Worm (Caenorhabditis elegans): ENCODE data around the gene lgc-6.

Gene lgc-6

ce11 chrIV:8301925-8302324 is 37.8 kb upstream of the lgc-6 start:
- TF ChIP-seq nhr-129 (tag; optimal IDR thresholded peaks at IDR 0.05) = peak; percentile 17
- peak; percentile 48 for TF ChIP-seq nhr-25 (tag; optimal IDR thresholded peaks at IDR 0.05)
- peak; percentile 20 for TF ChIP-seq crh-2 (tag; optimal IDR thresholded peaks at IDR 0.05)
- TF ChIP-seq nhr-77 (tag; optimal IDR thresholded peaks at IDR 0.05) = no peak
- TF ChIP-seq sem-4 (tag; optimal IDR thresholded peaks at IDR 0.05) = peak; percentile 27
- TF ChIP-seq nhr-21 (tag; optimal IDR thresholded peaks at IDR 0.05) = peak; percentile 59
- TF ChIP-seq nhr-23 (tag; optimal IDR thresholded peaks at IDR 0.05) = no peak
- no peak for TF ChIP-seq lsy-2 (tag; optimal IDR thresholded peaks at IDR 0.05)
- no peak for TF ChIP-seq F13H6.1 (tag; optimal IDR thresholded peaks at IDR 0.05)
- peak; percentile 23 for TF ChIP-seq peb-1 (tag; optimal IDR thresholded peaks at IDR 0.05)
- no peak for TF ChIP-seq unc-62 (GFP tag; optimal IDR thresholded peaks at IDR 0.05)
- no peak for TF ChIP-seq ztf-4 (tag; optimal IDR thresholded peaks at IDR 0.05)
- TF ChIP-seq lin-13 (GFP tag; optimal IDR thresholded peaks at IDR 0.05) = no peak
- TF ChIP-seq fos-1 (tag; optimal IDR thresholded peaks at IDR 0.05) = peak; percentile 46
- peak; percentile 45 for TF ChIP-seq sma-3 (GFP tag; optimal IDR thresholded peaks at IDR 0.05)

ce11 chrIV:8302648-8303161 is 37.0 kb upstream of the lgc-6 start:
- TF ChIP-seq crh-2 (tag; optimal IDR thresholded peaks at IDR 0.05) = no peak
- no peak for TF ChIP-seq nhr-21 (tag; optimal IDR thresholded peaks at IDR 0.05)
- TF ChIP-seq blmp-1 (tag; optimal IDR thresholded peaks at IDR 0.05; ENCODE audit: insufficient read depth) = peak; percentile 62
- no peak for TF ChIP-seq sma-9 (GFP tag; optimal IDR thresholded peaks at IDR 0.05)
- TF ChIP-seq sma-9 (tag; optimal IDR thresholded peaks at IDR 0.05) = no peak
- TF ChIP-seq nhr-25 (tag; optimal IDR thresholded peaks at IDR 0.05) = peak; percentile 56

- TF ChIP-seq lsy-2 (tag; optimal IDR thresholded peaks at IDR 0.05) (no peak), unc-55 (GFP tag; optimal IDR thresholded peaks at IDR 0.05) (no peak), nhr-23 (tag; optimal IDR thresholded peaks at IDR 0.05) (no peak), ztf-1 (GFP tag; conservative IDR thresholded peaks at IDR 0.05) (no peak), ceh-82 (tag; optimal IDR thresholded peaks at IDR 0.05) (no peak), egl-27 (tag; optimal IDR thresholded peaks at IDR 0.05) (no peak), ceh-16 (tag; optimal IDR thresholded peaks at IDR 0.05) (no peak), unc-62 (GFP tag; optimal IDR thresholded peaks at IDR 0.05) (no peak), mab-5 (tag; optimal IDR thresholded peaks at IDR 0.05) (no peak)
These were observed 36.1 kb upstream of the lgc-6 start, which contains the start of gene vha-5 for ce11 chrIV:8303668-8304067. Gene vha-5, plus strand, starts transcription at chrIV:8303968.

ce11 chrIV:8307408-8307807 is 32.3 kb upstream of the lgc-6 start:
- TF ChIP-seq R02D3.7 (tag; optimal IDR thresholded peaks at IDR 0.05) (no peak), ztf-11 (tag; optimal IDR thresholded peaks at IDR 0.05) (no peak), ZK546.5 (tag; optimal IDR thresholded peaks at IDR 0.05) (no peak), nhr-77 (tag; optimal IDR thresholded peaks at IDR 0.05) (no peak), lin-39 (tag; optimal IDR thresholded peaks at IDR 0.05) (no peak), nhr-25 (tag; optimal IDR thresholded peaks at IDR 0.05) (peak; percentile 27)

- TF ChIP-seq lin-39 (tag; optimal IDR thresholded peaks at IDR 0.05) = no peak
- no peak for TF ChIP-seq C34F6.9 (tag; optimal IDR thresholded peaks at IDR 0.05)
- TF ChIP-seq Y55F3AM.14 (GFP tag; optimal IDR thresholded peaks at IDR 0.05) = no peak
- TF ChIP-seq nhr-10 (tag; optimal IDR thresholded peaks at IDR 0.05) = no peak
- no peak for TF ChIP-seq unc-39 (tag; optimal IDR thresholded peaks at IDR 0.05)
- TF ChIP-seq nhr-25 (tag; optimal IDR thresholded peaks at IDR 0.05) = no peak
- TF ChIP-seq sma-3 (GFP tag; optimal IDR thresholded peaks at IDR 0.05) = no peak
- TF ChIP-seq nhr-129 (tag; optimal IDR thresholded peaks at IDR 0.05) = no peak
- TF ChIP-seq crh-2 (tag; optimal IDR thresholded peaks at IDR 0.05) = no peak
- no peak for TF ChIP-seq mab-5 (tag; optimal IDR thresholded peaks at IDR 0.05)
- no peak for TF ChIP-seq peb-1 (tag; optimal IDR thresholded peaks at IDR 0.05)
- no peak for TF ChIP-seq aly-2 (tag; optimal IDR thresholded peaks at IDR 0.05)
- TF ChIP-seq unc-55 (GFP tag; optimal IDR thresholded peaks at IDR 0.05) = no peak
- TF ChIP-seq blmp-1 (tag; optimal IDR thresholded peaks at IDR 0.05; ENCODE audit: insufficient read depth) = no peak
- TF ChIP-seq nhr-12 (tag; optimal IDR thresholded peaks at IDR 0.05) = no peak
These were observed 27.6 kb upstream of the lgc-6 start for ce11 chrIV:8312105-8312504.

Measured in whole organism, L2 larva.